Fruit fly (Drosophila melanogaster) whole organism, wandering third instar larva: Measurements from ENCODE around the gene NK7.1.

Experiments
- CG32264 ChIP-seq: fragments of 200-800 bp; sonication (Bioruptor generic); optimal IDR thresholded peaks from 2 replicates; lab custom pipeline; 2016; ENCODE audit warnings: missing biosample characterization, missing genetic modification characterization
- CrebA ChIP-seq: fragments of 200-800 bp; sonication (Bioruptor generic); optimal IDR thresholded peaks from 2 replicates; lab custom pipeline; 2016; ENCODE audit warnings: missing biosample characterization, mild to moderate bottlenecking, missing genetic modification characterization, borderline replicate concordance
- HLH106 ChIP-seq: fragments of 200-800 bp; optimal IDR thresholded peaks from 3 replicates; lab custom pipeline; 2019; ENCODE audit warnings: missing biosample characterization, mild to moderate bottlenecking, missing genetic modification characterization, moderate library complexity
- Hr78 ChIP-seq: fragments of >200 bp; optimal IDR thresholded peaks from 2 replicates; lab custom pipeline; 2017; ENCODE audit warnings: missing biosample characterization, missing genetic modification characterization
- Mio ChIP-seq: sonication (Bioruptor generic); optimal IDR thresholded peaks from 2 replicates; lab custom pipeline; 2016; ENCODE audit warnings: missing biosample characterization, missing genetic modification characterization
- Myc ChIP-seq: fragments of >200 bp; optimal IDR thresholded peaks from 2 replicates; lab custom pipeline; 2017
- N ChIP-seq: fragments of >200 bp; optimal IDR thresholded peaks from 2 replicates; lab custom pipeline; 2018; ENCODE audit warnings: missing biosample characterization, missing external identifiers, missing genetic modification characterization
- OdsH ChIP-seq: fragments of 200-800 bp; sonication (Bioruptor generic); optimal IDR thresholded peaks from 2 replicates; lab custom pipeline; 2016; ENCODE audit warnings: missing biosample characterization, mild to moderate bottlenecking, missing genetic modification characterization
- ey ChIP-seq: fragments of 200-800 bp; sonication (Bioruptor generic); optimal IDR thresholded peaks from 2 replicates; lab custom pipeline; 2016; ENCODE audit warnings: missing biosample characterization, missing genetic modification characterization
- usp ChIP-seq: fragments of >200 bp; optimal IDR thresholded peaks from 2 replicates; lab custom pipeline; 2017; ENCODE audit warnings: missing biosample characterization, missing genetic modification characterization

- TF ChIP-seq CG32264 (GFP tag; lab: Kevin White, UChicago) (peak; percentile 40), CrebA (no peak), OdsH (peak; percentile 54), ey (GFP tag; lab: Kevin White, UChicago) (peak; percentile 60), Hr78 (GFP tag; lab: Kevin White, UChicago) (no peak), usp (GFP tag; lab: Kevin White, UChicago) (no peak), Mio (GFP tag; lab: Kevin White, UChicago) (no peak), Myc (lab: Kevin White, UChicago) (no peak), N (no peak), HLH106 (tag; lab: Kevin White, UChicago) (peak; percentile 73)
These were observed 15.3 kb downstream of the NK7.1 start for dm6 chr3R:14357405-14357804.
